Worm (Caenorhabditis elegans): ENCODE data around the gene K08D10.13.

ce11 chrIV:4177560-4177959 is 6.2 kb upstream of the K08D10.13 start:
- TF ChIP-seq nhr-237 (tag; optimal IDR thresholded peaks at IDR 0.05) (no peak), snpc-4 (tag; optimal IDR thresholded peaks at IDR 0.05) (no peak), nhr-23 (tag; optimal IDR thresholded peaks at IDR 0.05) (no peak), lsy-2 (tag; optimal IDR thresholded peaks at IDR 0.05) (no peak), lin-39 (tag; optimal IDR thresholded peaks at IDR 0.05) (no peak), nhr-77 (tag; optimal IDR thresholded peaks at IDR 0.05) (no peak), mdl-1 (tag; optimal IDR thresholded peaks at IDR 0.05) (no peak)
